Fruit fly (Drosophila melanogaster): ENCODE results near the gene Tnpo-SR.

DNA sequence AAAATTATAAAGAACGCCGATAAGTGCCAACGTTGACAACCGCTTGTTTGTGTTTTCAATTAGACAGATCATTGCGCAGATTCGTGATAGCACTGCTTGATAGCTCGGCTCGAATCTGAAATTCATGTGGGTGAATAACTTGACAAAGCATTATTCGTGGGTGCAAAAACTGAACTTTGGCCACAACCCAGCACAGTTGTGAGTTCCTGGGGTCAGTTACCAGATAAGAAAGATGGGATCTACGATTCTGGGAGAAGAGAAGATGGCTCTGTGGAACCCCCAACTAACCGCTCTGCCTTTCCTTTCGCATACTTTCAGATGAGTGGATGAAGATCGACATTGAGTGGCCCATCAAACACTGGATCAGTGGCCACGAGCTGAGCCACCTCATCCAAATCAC lies 51.1 kb downstream of the Tnpo-SR start:
- TF ChIP-seq cyc (GFP tag; optimal IDR thresholded peaks at IDR 0.05): no peak
- no peak for TF ChIP-seq CG8319 (GFP tag; optimal IDR thresholded peaks at IDR 0.05)
- no peak for TF ChIP-seq CG9139 (GFP tag; optimal IDR thresholded peaks at IDR 0.05)
- TF ChIP-seq dsx (GFP tag; optimal IDR thresholded peaks at IDR 0.05; ENCODE audit: poor library complexity, severe bottlenecking): no peak
- TF ChIP-seq Met (GFP tag; optimal IDR thresholded peaks at IDR 0.05): no peak
- no peak for TF ChIP-seq Hr4 (GFP tag; optimal IDR thresholded peaks at IDR 0.05)
- TF ChIP-seq esn (GFP tag; optimal IDR thresholded peaks at IDR 0.05): no peak
- no peak for TF ChIP-seq CG1621 (tag; optimal IDR thresholded peaks at IDR 0.05)
- no peak for TF ChIP-seq CG3032 (tag; optimal IDR thresholded peaks at IDR 0.05)
- no peak for TF ChIP-seq CG11902 (GFP tag; optimal IDR thresholded peaks at IDR 0.05)
- no peak for TF ChIP-seq CG6163 (GFP tag; IDR thresholded peaks at IDR 0.05)
- TF ChIP-seq OdsH (GFP tag; optimal IDR thresholded peaks at IDR 0.05): no peak
- no peak for TF ChIP-seq CG15336 (GFP tag; IDR thresholded peaks at IDR 0.05)
- no peak for TF ChIP-seq ss (GFP tag; optimal IDR thresholded peaks at IDR 0.05)
